Worm (Caenorhabditis elegans): ENCODE results near the gene ocam-1.

ce11 chrV:14176572-14176971 lies 9.0 kb upstream of the ocam-1 start:
- TF ChIP-seq ref-1 (GFP tag; conservative IDR thresholded peaks at IDR 0.05), result no peak
- TF ChIP-seq flt-1 (GFP tag; IDR thresholded peaks at IDR 0.05), result no peak
- no peak for TF ChIP-seq med-1 (GFP tag; optimal IDR thresholded peaks at IDR 0.05; ENCODE audit: insufficient read depth)
- no peak for TF ChIP-seq ztf-23 (GFP tag; IDR thresholded peaks at IDR 0.05)
- TF ChIP-seq cog-1 (tag; optimal IDR thresholded peaks at IDR 0.05), result no peak
- TF ChIP-seq T22C8.4 (GFP tag; IDR thresholded peaks at IDR 0.05), result no peak

All from whole organism, midembryonic.